Fruit fly (Drosophila melanogaster): Measurements from ENCODE around the gene ATPsynbetaL.
A peak's percentile ranks its signal among the peaks of the same experiment; 100 is the strongest.

The ATPsynbetaL gene

dm6 chr3L:16048086-16048485, 49.5 kb upstream of the ATPsynbetaL start (continued):
- TF ChIP-seq CG10431 (GFP tag; optimal IDR thresholded peaks at IDR 0.05): no peak
- no peak for TF ChIP-seq dan (GFP tag; IDR thresholded peaks at IDR 0.05)
- no peak for TF ChIP-seq Atf-2 (GFP tag; optimal IDR thresholded peaks at IDR 0.05)
- TF ChIP-seq CG12769 (tag; optimal IDR thresholded peaks at IDR 0.05): peak; percentile 72
- TF ChIP-seq Ptx1 (GFP tag; IDR thresholded peaks at IDR 0.05): peak; percentile 52; the same call in 1 of the 2 replicates
- TF ChIP-seq CG2199 (GFP tag; IDR thresholded peaks at IDR 0.05): no peak
- peak; percentile 37 for TF ChIP-seq shn (GFP tag; optimal IDR thresholded peaks at IDR 0.05)
- no peak for TF ChIP-seq CrebB (tag; optimal IDR thresholded peaks at IDR 0.05)
- no peak for TF ChIP-seq en (GFP tag; optimal IDR thresholded peaks at IDR 0.05)
- TF ChIP-seq onecut (GFP tag; IDR thresholded peaks at IDR 0.05): 0 out of 2 replicates have a peak, but pooled peaks have one; percentile 28
- TF ChIP-seq Antp (GFP tag; optimal IDR thresholded peaks at IDR 0.05): peak; percentile 27
- no peak for TF ChIP-seq Optix (GFP tag; IDR thresholded peaks at IDR 0.05)
- no peak for TF ChIP-seq ro (GFP tag; IDR thresholded peaks at IDR 0.05)
- TF ChIP-seq unpg (GFP tag; optimal IDR thresholded peaks at IDR 0.05): peak; percentile 54
- TF ChIP-seq CG30403 (GFP tag; optimal IDR thresholded peaks at IDR 0.05): peak; percentile 46
- TF ChIP-seq CG4707 (GFP tag; optimal IDR thresholded peaks at IDR 0.05): no peak
- TF ChIP-seq lbe (GFP tag; optimal IDR thresholded peaks at IDR 0.05): no peak
- peak; percentile 47 for TF ChIP-seq PHDP (tag; optimal IDR thresholded peaks at IDR 0.05)
- TF ChIP-seq grn (GFP tag; optimal IDR thresholded peaks at IDR 0.05): no peak
- peak; percentile 74 for TF ChIP-seq lab (GFP tag; optimal IDR thresholded peaks at IDR 0.05)
- peak; percentile 27 for TF ChIP-seq schlank (tag; optimal IDR thresholded peaks at IDR 0.05)
- no peak for TF ChIP-seq Doc2 (GFP tag; IDR thresholded peaks at IDR 0.05)
- TF ChIP-seq twi (tag; optimal IDR thresholded peaks at IDR 0.05): no peak
- no peak for TF ChIP-seq da (GFP tag; optimal IDR thresholded peaks at IDR 0.05)
- peak; percentile 7 for TF ChIP-seq crc (GFP tag; optimal IDR thresholded peaks at IDR 0.05)
- TF ChIP-seq CG15011 (GFP tag; optimal IDR thresholded peaks at IDR 0.05): peak; percentile 29
- TF ChIP-seq Hr51 (GFP tag; optimal IDR thresholded peaks at IDR 0.05): peak; percentile 50 to 54
- TF ChIP-seq Oli (tag; optimal IDR thresholded peaks at IDR 0.05): peak; percentile 49
- TF ChIP-seq CG3838 (GFP tag; optimal IDR thresholded peaks at IDR 0.05): no peak
- peak; percentile 46; the same call in 1 of the 3 replicates for TF ChIP-seq CG2889 (GFP tag; IDR thresholded peaks at IDR 0.05)
- no peak for TF ChIP-seq CG8281 (tag; optimal IDR thresholded peaks at IDR 0.05)
- no peak for TF ChIP-seq CG12236 (GFP tag; optimal IDR thresholded peaks at IDR 0.05)
- no peak for TF ChIP-seq Eip74EF (GFP tag; optimal IDR thresholded peaks at IDR 0.05)
- peak; percentile 21; the same call in 1 of the 2 replicates for TF ChIP-seq CG4730 (GFP tag; IDR thresholded peaks at IDR 0.05)
- 0 out of 2 replicates have a peak, but pooled peaks have one; percentile 38 for TF ChIP-seq CG7372 (GFP tag; IDR thresholded peaks at IDR 0.05)
- TF ChIP-seq Scr (GFP tag; IDR thresholded peaks at IDR 0.05; ENCODE audit: partially characterized antibody): no peak
- peak; percentile 36; the same call in 1 of the 2 replicates for TF ChIP-seq E2f2 (GFP tag; IDR thresholded peaks at IDR 0.05)
- TF ChIP-seq E2f1 (GFP tag; IDR thresholded peaks at IDR 0.05): peak; percentile 51; the same call in 1 of the 2 replicates
- peak; percentile 40 for TF ChIP-seq CHES-1-like (GFP tag; optimal IDR thresholded peaks at IDR 0.05)
- no peak for TF ChIP-seq emc (GFP tag; optimal IDR thresholded peaks at IDR 0.05)
- no peak for TF ChIP-seq ewg (GFP tag; optimal IDR thresholded peaks at IDR 0.05)
- no peak for TF ChIP-seq lov (optimal IDR thresholded peaks at IDR 0.05)
- TF ChIP-seq lov (GFP tag; IDR thresholded peaks at IDR 0.05): no peak
- peak; percentile 20 for TF ChIP-seq Mad (GFP tag; optimal IDR thresholded peaks at IDR 0.05)
- no peak for TF ChIP-seq CG17568 (GFP tag; optimal IDR thresholded peaks at IDR 0.05)
- peak; percentile 83 for TF ChIP-seq dysf (GFP tag; IDR thresholded peaks at IDR 0.05)
- 0 out of 3 replicates have a peak, but pooled peaks have one; percentile 67 for TF ChIP-seq CG6175 (GFP tag; IDR thresholded peaks at IDR 0.05)
- no peak for TF ChIP-seq CG4617 (GFP tag; optimal IDR thresholded peaks at IDR 0.05; ENCODE audit: borderline replicate concordance)
- no peak for TF ChIP-seq repo (GFP tag; optimal IDR thresholded peaks at IDR 0.05)
- no peak for TF ChIP-seq disco-r (GFP tag; optimal IDR thresholded peaks at IDR 0.05)
- TF ChIP-seq sd (tag; optimal IDR thresholded peaks at IDR 0.05): peak; percentile 59

Measured in whole organism, embryonic.